Worm (Caenorhabditis elegans) whole organism, L4 larva: ENCODE results near the gene rgs-4.

Experiments
- D1046.2 ChIP-seq: fragments of 200-800 bp; sonication (Bioruptor generic); IDR thresholded peaks from 2 replicates; pipeline ENCODE4 v1.3.6; 2022; ENCODE audit warnings: missing genetic modification characterization, missing compliant biosample characterization
- F10B5.3 ChIP-seq: sonication (generic microtip); optimal IDR thresholded peaks from 2 replicates; lab custom pipeline; 2016; ENCODE audit warnings: mild to moderate bottlenecking, missing genetic modification characterization, missing compliant biosample characterization
- F26F4.8 ChIP-seq: fragments of 200-800 bp; sonication (Bioruptor generic); conservative IDR thresholded peaks from 2 replicates; pipeline ENCODE4 v1.3.6; 2022; ENCODE audit warnings: missing genetic modification characterization, missing compliant biosample characterization
- aly-2 ChIP-seq: sonication (generic microtip); optimal IDR thresholded peaks from 2 replicates; lab custom pipeline; 2018; ENCODE audit warnings: missing biosample characterization, missing genetic modification characterization
- ama-1 ChIP-seq: fragments of 150-350 bp; optimal IDR thresholded peaks from 2 replicates; lab custom pipeline; 2014; ENCODE audit warnings: inconsistent platforms, mixed read lengths
- arid-1 ChIP-seq: fragments of 200-800 bp; sonication (Bioruptor generic); conservative IDR thresholded peaks from 2 replicates; pipeline ENCODE4 v1.3.6; 2022; ENCODE audit warnings: missing genetic modification reagents, missing genetic modification characterization, missing compliant biosample characterization
- attf-4 ChIP-seq: sonication (generic microtip); optimal IDR thresholded peaks from 3 replicates; lab custom pipeline; 2017; ENCODE audit warnings: missing biosample characterization, missing genetic modification characterization
- ceh-20 ChIP-seq: fragments of 200-800 bp; sonication (Bioruptor generic); IDR thresholded peaks from 2 replicates; pipeline ENCODE4 v1.3.6; 2022; ENCODE audit warnings: missing genetic modification reagents, missing genetic modification characterization, missing compliant biosample characterization
- ceh-44 ChIP-seq: fragments of 200-800 bp; sonication (Bioruptor generic); IDR thresholded peaks from 2 replicates; pipeline ENCODE4 v1.3.6; 2022; ENCODE audit warnings: missing genetic modification reagents, missing genetic modification characterization, missing compliant biosample characterization
- ces-1 ChIP-seq: fragments of 150-350 bp; sonication (generic microtip); optimal IDR thresholded peaks from 4 replicates; lab custom pipeline; 2014; ENCODE audit warnings: missing biosample characterization, missing genetic modification reagents, missing genetic modification characterization
- ctbp-1 ChIP-seq: fragments of 200-800 bp; sonication (Bioruptor generic); IDR thresholded peaks from 2 replicates; pipeline ENCODE4 v1.3.6; 2022; ENCODE audit warnings: missing genetic modification reagents, missing genetic modification characterization, missing compliant biosample characterization
- daf-16 ChIP-seq, 3 experiments: sonication (generic microtip); optimal IDR thresholded peaks; 2 replicates each; lab custom pipeline; 2016 to 2017; ENCODE audit warnings: missing genetic modification characterization in 3 of 3, missing genetic modification reagents in 3 of 3, mild to moderate bottlenecking in 2 of 3, missing compliant biosample characterization in 2 of 3, missing biosample characterization in 1 of 3, moderate library complexity in 1 of 3
- dmd-8 ChIP-seq: fragments of 200-800 bp; sonication (Bioruptor generic); IDR thresholded peaks from 2 replicates; pipeline ENCODE4 v1.3.6; 2022; ENCODE audit warnings: missing genetic modification characterization, missing compliant biosample characterization
- dmd-9 ChIP-seq: fragments of 200-800 bp; sonication (Bioruptor generic); IDR thresholded peaks from 2 replicates; pipeline ENCODE4 v1.3.6; 2022; ENCODE audit warnings: missing genetic modification reagents, missing genetic modification characterization, missing compliant biosample characterization
- fkh-10 ChIP-seq: fragments of 150-350 bp; optimal IDR thresholded peaks from 2 replicates; lab custom pipeline; 2014; ENCODE audit warnings: missing biosample characterization, missing genetic modification reagents, missing genetic modification characterization
- fos-1 ChIP-seq: fragments of 150-350 bp; optimal IDR thresholded peaks from 2 replicates; lab custom pipeline; 2014; ENCODE audit warnings: missing biosample characterization, missing genetic modification characterization
- hif-1 ChIP-seq, 2 experiments: sonication (generic microtip); optimal IDR thresholded peaks; 2 replicates each; lab custom pipeline; 2016 to 2017; ENCODE audit warnings: missing compliant biosample characterization in 2 of 2, missing genetic modification characterization in 2 of 2, missing genetic modification reagents in 2 of 2, missing genotype in 2 of 2, mild to moderate bottlenecking in 1 of 2
- hlh-11 ChIP-seq: fragments of 200-800 bp; sonication (Bioruptor generic); optimal IDR thresholded peaks from 2 replicates; lab custom pipeline; 2018; ENCODE audit warnings: mild to moderate bottlenecking, missing genetic modification characterization, missing compliant biosample characterization
- hlh-30 ChIP-seq: sonication (generic microtip); optimal IDR thresholded peaks from 2 replicates; lab custom pipeline; 2017; ENCODE audit warnings: antibody characterized with exemption, mild to moderate bottlenecking, missing genetic modification characterization, missing compliant biosample characterization; ENCODE audit not compliant: insufficient read depth
- lin-13 ChIP-seq: fragments of 150-350 bp; optimal IDR thresholded peaks from 2 replicates; lab custom pipeline; 2014; ENCODE audit warnings: missing biosample characterization, missing genetic modification reagents, missing genetic modification characterization
- lsy-2 ChIP-seq, 2 experiments: fragments of 150-350 bp in 1 of 2; sonication (generic microtip) in 1 of 2; optimal IDR thresholded peaks; 2 replicates each; lab custom pipeline; 2014 to 2017; ENCODE audit warnings: missing biosample characterization in 2 of 2, missing genetic modification characterization in 2 of 2
- mdl-1 ChIP-seq, 2 experiments: fragments of 150-350 bp in 1 of 2; sonication (generic microtip) in 1 of 2; optimal IDR thresholded peaks; 2 replicates each; lab custom pipeline; 2014 to 2017; ENCODE audit warnings: missing biosample characterization in 2 of 2, missing genetic modification characterization in 2 of 2
- mep-1 ChIP-seq: fragments of 150-350 bp; sonication (generic microtip); optimal IDR thresholded peaks from 3 replicates; lab custom pipeline; 2014; ENCODE audit warnings: missing biosample characterization, missing genetic modification characterization
- mxl-3 ChIP-seq: fragments of 200-800 bp; sonication (Bioruptor generic); optimal IDR thresholded peaks from 2 replicates; lab custom pipeline; 2018; ENCODE audit warnings: mild to moderate bottlenecking, missing genetic modification characterization, missing compliant biosample characterization
- nhr-10 ChIP-seq: fragments of 150-350 bp; optimal IDR thresholded peaks from 2 replicates; lab custom pipeline; 2014; ENCODE audit warnings: missing biosample characterization, missing genetic modification characterization
- nhr-111 ChIP-seq: fragments of 200-800 bp; sonication (Bioruptor generic); optimal IDR thresholded peaks from 2 replicates; lab custom pipeline; 2018; ENCODE audit warnings: mild to moderate bottlenecking, missing genetic modification characterization, missing compliant biosample characterization
- nhr-28 ChIP-seq: fragments of 150-350 bp; optimal IDR thresholded peaks from 2 replicates; lab custom pipeline; 2014; ENCODE audit warnings: missing biosample characterization, missing genetic modification characterization
- nhr-6 ChIP-seq: fragments of 150-350 bp; optimal IDR thresholded peaks from 2 replicates; lab custom pipeline; 2014; ENCODE audit warnings: missing biosample characterization, missing genetic modification characterization
- nhr-77 ChIP-seq: fragments of 150-350 bp; optimal IDR thresholded peaks from 2 replicates; lab custom pipeline; 2014; ENCODE audit warnings: missing biosample characterization, missing genetic modification characterization
- rbr-2 ChIP-seq: sonication (generic microtip); optimal IDR thresholded peaks from 2 replicates; lab custom pipeline; 2016; ENCODE audit warnings: missing genotype, missing genetic modification characterization, missing compliant biosample characterization
- set-16 ChIP-seq: fragments of 200-800 bp; sonication (Bioruptor generic); IDR thresholded peaks from 2 replicates; pipeline ENCODE4 v1.3.6; 2022; ENCODE audit warnings: missing genetic modification reagents, missing genetic modification characterization, missing compliant biosample characterization
- skn-1 ChIP-seq: fragments of 150-350 bp; optimal IDR thresholded peaks from 2 replicates; lab custom pipeline; 2014; ENCODE audit warnings: missing biosample characterization, missing genetic modification characterization
- spr-1 ChIP-seq: sonication (generic microtip); optimal IDR thresholded peaks from 2 replicates; lab custom pipeline; 2016; ENCODE audit warnings: mild to moderate bottlenecking, missing genetic modification characterization, missing compliant biosample characterization
- spr-3 ChIP-seq: fragments of 200-800 bp; sonication (Bioruptor generic); optimal IDR thresholded peaks from 2 replicates; lab custom pipeline; 2018; ENCODE audit warnings: mild to moderate bottlenecking, missing genetic modification characterization, missing compliant biosample characterization
- tra-1 ChIP-seq: fragments of 200-800 bp; sonication (Bioruptor generic); IDR thresholded peaks from 2 replicates; pipeline ENCODE4 v1.3.6; 2022; ENCODE audit warnings: missing genetic modification reagents, missing genetic modification characterization, missing compliant biosample characterization
- unc-62 ChIP-seq, 3 experiments: fragments of 150-350 bp in 1 of 3; sonication (generic microtip); optimal IDR thresholded peaks in 2 of 3; peaks in 1 of 3; 1 replicate in 1 of 3; 2 replicates in 2 of 3; lab custom pipeline; 2014 to 2017; ENCODE audit warnings: missing biosample characterization in 3 of 3, missing genetic modification characterization in 3 of 3, missing genetic modification reagents in 3 of 3, missing genotype in 1 of 3
- vab-7 ChIP-seq: fragments of 200-800 bp; sonication (Bioruptor generic); IDR thresholded peaks from 2 replicates; pipeline ENCODE4 v1.3.6; 2022; ENCODE audit warnings: missing genetic modification reagents, missing genetic modification characterization, missing compliant biosample characterization
- zfp-3 ChIP-seq: fragments of 200-800 bp; sonication (Bioruptor generic); conservative IDR thresholded peaks from 2 replicates; pipeline ENCODE4 v1.3.6; 2022; ENCODE audit warnings: missing genetic modification reagents, missing genetic modification characterization, missing compliant biosample characterization

Gene rgs-4

ce11 chrII:12659676-12660371 lies 5.3 kb downstream of the rgs-4 start:
- TF ChIP-seq skn-1 (tag; lab: Kevin White, UChicago) (no peak), hlh-30 (tag; lab: Kevin White, UChicago) (peak; percentile 50), ces-1 (GFP tag; lab: Kevin White, UChicago) (peak; percentile 34), aly-2 (tag; lab: Kevin White, UChicago) (no peak), mxl-3 (peak; percentile 77), ctbp-1 (GFP tag; lab: Robert Waterston, UW) (0 out of 2 replicates have a peak, but pooled peaks have one; percentile 17), nhr-28 (tag; lab: Kevin White, UChicago) (peak; percentile 0), spr-3 (GFP tag; lab: Kevin White, UChicago) (no peak), vab-7 (0 out of 2 replicates have a peak, but pooled peaks have one; percentile 14), daf-16 (GFP tag; optimal IDR thresholded peaks at IDR 0.05; lab: Kevin White, UChicago) (peak in 1 of 2 experiments; percentile 26), daf-16 (tag; optimal IDR thresholded peaks at IDR 0.05; lab: Kevin White, UChicago) (no peak), fkh-10 (GFP tag; lab: Kevin White, UChicago) (no peak), ceh-44 (GFP tag; lab: Robert Waterston, UW) (no peak), lsy-2 (tag; optimal IDR thresholded peaks at IDR 0.05; lab: Kevin White, UChicago) (peak in 1 of 2 experiments; percentile 49), hlh-11 (tag; lab: Kevin White, UChicago) (peak; percentile 61), hif-1 (tag; optimal IDR thresholded peaks at IDR 0.05; lab: Kevin White, UChicago) (peak in 1 of 2 experiments; percentile 48), set-16 (GFP tag; lab: Robert Waterston, UW) (peak; percentile 15; the same call in 1 of the 2 replicates), nhr-77 (tag; lab: Kevin White, UChicago) (no peak), mdl-1 (tag; optimal IDR thresholded peaks at IDR 0.05; lab: Kevin White, UChicago) (peak in 1 of 2 experiments; percentile 42), ceh-20 (0 out of 2 replicates have a peak, but pooled peaks have one; percentile 16), dmd-9 (no peak), rbr-2 (peak; percentile 16), F10B5.3 (tag; lab: Kevin White, UChicago) (no peak), nhr-6 (tag; lab: Kevin White, UChicago) (no peak), mep-1 (peak; percentile 27), tra-1 (peak; percentile 71), spr-1 (tag; lab: Kevin White, UChicago) (no peak), ama-1 (lab: Kevin White, UChicago) (no peak), nhr-10 (tag; lab: Kevin White, UChicago) (no peak), lin-13 (GFP tag; lab: Kevin White, UChicago) (peak; percentile 11)
- TF ChIP-seq, all 104 proteins: peak for 17

DNA sequence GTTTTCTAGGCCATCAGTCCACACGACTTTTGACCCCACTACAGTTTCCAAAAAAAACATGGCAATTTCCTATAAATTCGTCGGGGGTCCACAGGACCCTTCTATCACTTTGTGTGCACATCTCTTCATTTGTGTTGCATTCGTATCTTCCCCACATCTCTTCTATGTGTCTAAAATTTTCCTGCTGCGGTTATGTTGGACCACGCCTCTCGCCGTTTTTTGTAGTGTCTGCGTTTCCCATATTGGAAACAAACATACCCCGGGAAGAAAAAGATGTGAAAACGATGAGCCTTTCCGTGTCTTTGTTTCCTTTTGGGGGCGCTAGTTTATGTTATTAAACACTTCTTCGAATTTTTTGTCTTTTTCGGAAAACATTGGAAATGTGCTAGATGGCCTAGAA lies 7.4 kb downstream of the rgs-4 start:
- no peak for TF ChIP-seq fos-1 (tag; lab: Kevin White, UChicago)
- TF ChIP-seq F26F4.8 (GFP tag; lab: Robert Waterston, UW): no peak
- no peak for TF ChIP-seq ces-1 (GFP tag; lab: Kevin White, UChicago)
- TF ChIP-seq D1046.2: no peak
- TF ChIP-seq arid-1: no peak
- no peak for TF ChIP-seq nhr-6 (tag; lab: Kevin White, UChicago)
- TF ChIP-seq mep-1: peak; percentile 18
- no peak for TF ChIP-seq attf-4 (tag; lab: Kevin White, UChicago)
- TF ChIP-seq unc-62 (GFP tag; optimal IDR thresholded peaks at IDR 0.05 in 1 of 2; lab: Kevin White, UChicago): peak in 1 of 2 experiments; percentile 18
- TF ChIP-seq unc-62 (tag; optimal IDR thresholded peaks at IDR 0.05; lab: Kevin White, UChicago): no peak
- TF ChIP-seq nhr-111: no peak
- TF ChIP-seq zfp-3: no peak
- no peak for TF ChIP-seq dmd-8 (GFP tag; lab: Robert Waterston, UW)
- peak; percentile 13 for TF ChIP-seq rbr-2
- no peak for TF ChIP-seq hlh-11 (tag; lab: Kevin White, UChicago)
